Fruit fly (Drosophila melanogaster): Measurements from ENCODE around the gene AcCoAS.

Gene AcCoAS

DNA sequence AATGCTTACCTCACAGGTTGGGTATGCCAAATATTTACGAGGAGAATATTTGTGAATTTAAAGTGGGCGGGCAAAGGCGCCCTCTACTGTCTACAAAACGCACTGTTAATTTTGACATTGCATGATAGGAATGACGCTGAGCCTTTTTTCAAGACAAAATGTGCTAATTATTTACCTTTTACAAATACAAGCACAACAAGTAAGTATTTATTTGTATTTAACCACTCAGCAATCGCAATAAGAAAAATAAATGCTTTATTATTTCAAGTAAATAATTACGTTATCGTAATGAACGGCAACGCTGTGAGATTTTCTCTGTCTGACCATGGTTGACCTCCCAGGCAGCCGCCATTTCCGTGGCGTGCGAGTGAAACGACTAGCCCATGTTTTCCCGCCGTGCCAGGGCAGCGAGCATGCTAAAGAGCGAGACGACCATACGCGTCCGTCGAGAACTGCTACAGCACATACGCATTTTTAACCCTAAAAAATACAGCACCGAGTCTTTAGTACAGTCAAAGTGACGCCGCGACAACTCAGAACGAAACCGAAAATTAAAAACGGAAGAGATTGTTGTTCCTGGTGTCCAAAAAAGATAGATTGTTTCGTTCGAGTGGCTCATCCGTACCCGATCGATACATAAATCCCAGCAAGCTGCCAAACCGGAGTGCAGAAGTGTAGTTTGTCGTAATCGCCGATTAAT, 5.7 kb upstream of the AcCoAS start, which contains the start of the genes CG12974 and pzg (continued):
- peak; percentile 69 for TF ChIP-seq cyc (GFP tag; optimal IDR thresholded peaks at IDR 0.05)
- peak; percentile 70 for TF ChIP-seq CG6854 (GFP tag; optimal IDR thresholded peaks at IDR 0.05)
- peak; percentile 69 for TF ChIP-seq CG3032 (tag; optimal IDR thresholded peaks at IDR 0.05)
- TF ChIP-seq spab (GFP tag; optimal IDR thresholded peaks at IDR 0.05): no peak
- peak; percentile 11 for TF ChIP-seq CG9139 (GFP tag; optimal IDR thresholded peaks at IDR 0.05)
- TF ChIP-seq Hr39 (GFP tag; optimal IDR thresholded peaks at IDR 0.05): peak; percentile 74
- TF ChIP-seq CG16779 (tag; optimal IDR thresholded peaks at IDR 0.05): no peak
- TF ChIP-seq eg (GFP tag; IDR thresholded peaks at IDR 0.05): peak; percentile 66
- peak; percentile 5 for TF ChIP-seq CG11762 (GFP tag; optimal IDR thresholded peaks at IDR 0.05; ENCODE audit: insufficient read depth)

DNA sequence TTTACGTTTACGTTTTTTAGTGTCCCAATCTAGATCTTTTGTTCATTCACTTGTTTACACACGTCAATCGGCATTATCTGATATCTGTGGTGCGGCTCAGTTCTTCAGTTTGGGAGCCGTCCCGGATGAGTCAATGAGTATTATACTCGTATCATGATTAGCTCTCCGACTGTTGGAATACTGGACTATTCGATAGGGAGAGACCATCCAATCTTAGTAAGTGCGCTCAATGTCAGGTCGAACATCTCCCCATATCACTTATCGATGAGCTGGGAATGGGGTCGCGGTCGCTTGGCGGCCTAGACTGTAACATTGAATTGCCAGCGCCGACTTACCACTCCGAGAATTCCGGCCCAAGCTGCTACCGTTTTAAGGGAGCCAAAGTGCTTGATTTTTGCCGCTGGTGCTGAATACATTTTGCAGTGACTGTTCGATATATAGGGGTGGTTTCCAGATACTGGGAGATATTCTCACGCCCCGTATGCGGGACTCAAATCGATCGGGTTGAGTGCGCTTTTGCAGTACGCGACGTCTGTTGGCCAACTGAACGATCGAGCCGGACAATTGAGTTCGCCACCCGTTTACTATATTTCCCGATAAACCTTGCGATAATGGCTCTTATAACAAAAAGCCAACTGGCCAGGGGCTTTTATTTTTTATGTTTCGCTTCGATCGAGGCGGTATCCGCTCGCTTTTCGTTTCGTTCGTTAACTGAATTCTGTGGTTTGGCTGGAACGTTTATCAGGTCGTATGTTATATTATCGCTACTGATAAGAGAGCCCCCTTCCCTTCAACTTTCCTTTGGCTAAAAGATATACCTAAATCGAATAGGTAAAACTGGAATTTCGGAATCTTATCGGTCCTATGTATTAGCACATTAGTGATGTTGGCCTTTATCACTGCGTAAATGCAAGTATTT, 4.9 kb upstream of the AcCoAS start:
- TF ChIP-seq Eip78C (GFP tag) (peak; percentile 55), CG11902 (GFP tag; optimal IDR thresholded peaks at IDR 0.05) (no peak), CG16779 (tag; optimal IDR thresholded peaks at IDR 0.05) (no peak), Eip93F (GFP tag; optimal IDR thresholded peaks at IDR 0.05) (peak; percentile 37), CG11762 (GFP tag; optimal IDR thresholded peaks at IDR 0.05; ENCODE audit: insufficient read depth) (no peak), lz (GFP tag; optimal IDR thresholded peaks at IDR 0.05) (no peak), vri (GFP tag; optimal IDR thresholded peaks at IDR 0.05) (peak; percentile 81), fkh (GFP tag; optimal IDR thresholded peaks at IDR 0.05) (peak; percentile 35), Ets96B (tag; optimal IDR thresholded peaks at IDR 0.05) (no peak)

DNA sequence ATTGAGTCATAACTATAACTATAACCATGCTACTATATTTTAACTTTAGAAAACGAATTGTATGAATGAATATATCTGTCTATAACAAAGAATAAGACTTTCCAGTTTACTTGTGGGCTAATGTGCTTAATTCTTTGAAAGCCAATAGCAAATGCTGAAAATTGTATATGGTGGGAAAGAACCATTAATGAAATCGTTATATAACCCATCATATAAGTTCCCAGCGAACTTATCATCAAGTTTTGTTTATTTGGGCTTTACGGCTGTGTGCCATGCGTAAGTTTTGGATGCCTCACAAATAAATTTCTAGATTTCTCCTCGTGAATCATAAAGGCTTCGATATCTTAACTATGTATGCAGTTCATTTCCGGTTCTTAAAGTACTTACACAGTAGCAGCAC, 3.8 kb upstream of the AcCoAS start:
- TF ChIP-seq fkh (GFP tag; optimal IDR thresholded peaks at IDR 0.05) (no peak), CG6808 (GFP tag; optimal IDR thresholded peaks at IDR 0.05) (no peak), CG4318 (GFP tag; optimal IDR thresholded peaks at IDR 0.05) (no peak), CG6792 (GFP tag; optimal IDR thresholded peaks at IDR 0.05) (no peak), Ets21C (GFP tag; optimal IDR thresholded peaks at IDR 0.05) (no peak), eg (GFP tag; IDR thresholded peaks at IDR 0.05) (no peak), cyc (GFP tag; optimal IDR thresholded peaks at IDR 0.05) (no peak), salr (GFP tag; optimal IDR thresholded peaks at IDR 0.05) (no peak), CG10631 (GFP tag; optimal IDR thresholded peaks at IDR 0.05) (no peak), dsx (GFP tag; optimal IDR thresholded peaks at IDR 0.05; ENCODE audit: poor library complexity, severe bottlenecking) (no peak), CG6276 (GFP tag; optimal IDR thresholded peaks at IDR 0.05) (no peak), CG11294 (GFP tag; IDR thresholded peaks at IDR 0.05) (no peak), Eip78C (GFP tag) (no peak), esn (GFP tag; optimal IDR thresholded peaks at IDR 0.05) (no peak), CG15336 (GFP tag; IDR thresholded peaks at IDR 0.05) (no peak), CG6163 (GFP tag; IDR thresholded peaks at IDR 0.05) (no peak), Hr39 (GFP tag; optimal IDR thresholded peaks at IDR 0.05) (no peak)

DNA sequence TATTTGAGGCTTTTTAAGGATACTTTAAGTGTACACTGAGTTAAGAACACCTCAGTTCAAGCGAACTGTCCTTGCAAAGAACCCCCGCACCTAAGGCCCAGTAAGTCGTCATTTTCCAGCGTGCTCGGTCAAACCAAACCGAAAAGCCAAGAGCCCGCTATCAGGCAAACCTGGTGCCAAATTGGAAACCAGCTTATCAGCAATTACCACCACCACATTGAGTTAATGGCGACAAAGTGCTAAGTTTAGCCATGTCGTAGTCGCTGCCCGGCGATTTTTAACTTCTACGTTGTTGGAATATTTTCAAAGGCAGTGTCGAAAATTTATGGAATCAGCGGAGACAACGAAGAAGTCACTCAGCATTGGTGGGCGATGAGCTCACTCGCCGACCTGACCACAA, 2.7 kb upstream of the AcCoAS start:
- TF ChIP-seq CG10669 (GFP tag; optimal IDR thresholded peaks at IDR 0.05): no peak
- no peak for TF ChIP-seq Hr38 (GFP tag; optimal IDR thresholded peaks at IDR 0.05)
- no peak for TF ChIP-seq OdsH (GFP tag; optimal IDR thresholded peaks at IDR 0.05)
- no peak for TF ChIP-seq Ets21C (GFP tag; optimal IDR thresholded peaks at IDR 0.05)
- no peak for TF ChIP-seq fkh (GFP tag; optimal IDR thresholded peaks at IDR 0.05)
- no peak for TF ChIP-seq CG6854 (GFP tag; optimal IDR thresholded peaks at IDR 0.05)
- TF ChIP-seq CG11294 (GFP tag; IDR thresholded peaks at IDR 0.05): no peak
- TF ChIP-seq eg (GFP tag; IDR thresholded peaks at IDR 0.05): no peak
- TF ChIP-seq Eip93F (GFP tag; optimal IDR thresholded peaks at IDR 0.05): peak; percentile 76
- TF ChIP-seq CG31627 (GFP tag; optimal IDR thresholded peaks at IDR 0.05): no peak
- TF ChIP-seq CG7368 (GFP tag; optimal IDR thresholded peaks at IDR 0.05): no peak
- no peak for TF ChIP-seq Hr4 (GFP tag; optimal IDR thresholded peaks at IDR 0.05)
- peak; percentile 33 for TF ChIP-seq vri (GFP tag; optimal IDR thresholded peaks at IDR 0.05)
- no peak for TF ChIP-seq acj6 (GFP tag; optimal IDR thresholded peaks at IDR 0.05)

Data from whole organism, prepupa.